Fruit fly (Drosophila melanogaster): ENCODE results near the gene mRpL38.

mRpL38 gene

DNA sequence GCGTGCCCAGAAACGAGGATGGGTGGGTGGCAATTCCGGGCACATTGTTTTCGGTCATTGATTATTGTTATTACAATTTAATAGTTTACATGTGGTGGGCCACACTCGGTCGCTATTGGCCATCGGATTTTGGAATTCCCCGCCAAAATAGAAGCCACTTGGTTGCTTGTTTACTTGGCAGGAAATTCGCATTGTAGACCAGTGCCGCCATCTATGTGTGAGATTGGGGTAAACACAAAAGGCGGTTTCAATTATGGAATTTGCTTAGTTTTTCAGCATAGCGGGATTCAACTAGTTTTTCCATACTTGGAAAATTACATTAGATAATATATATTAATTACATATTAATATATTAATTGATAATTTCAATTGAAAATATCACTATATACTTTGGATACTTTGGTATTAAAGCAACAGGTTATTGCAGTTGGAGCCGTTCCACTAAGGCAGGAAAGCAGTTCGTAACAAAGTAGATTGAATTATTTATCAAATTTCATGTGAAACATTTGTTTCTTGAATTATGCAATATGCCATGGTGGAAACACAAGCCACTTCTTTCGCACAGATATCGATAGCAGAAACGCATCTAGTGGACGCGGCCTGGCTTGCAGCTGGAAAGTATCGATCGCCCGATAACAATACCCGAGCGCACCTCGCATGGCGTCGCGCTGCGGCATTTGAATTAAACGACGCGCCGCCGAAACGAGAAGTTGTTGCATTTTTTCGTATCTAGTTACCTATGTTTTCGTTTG lies 21.1 kb downstream of the mRpL38 start, which contains the start of gene mud:
Gene mud, plus strand, starts transcription at position 698 of the 752 bp plus-strand sequence.
- no peak for TF ChIP-seq CG17801 (GFP tag; optimal IDR thresholded peaks at IDR 0.05; ENCODE audit: partially characterized antibody)

DNA sequence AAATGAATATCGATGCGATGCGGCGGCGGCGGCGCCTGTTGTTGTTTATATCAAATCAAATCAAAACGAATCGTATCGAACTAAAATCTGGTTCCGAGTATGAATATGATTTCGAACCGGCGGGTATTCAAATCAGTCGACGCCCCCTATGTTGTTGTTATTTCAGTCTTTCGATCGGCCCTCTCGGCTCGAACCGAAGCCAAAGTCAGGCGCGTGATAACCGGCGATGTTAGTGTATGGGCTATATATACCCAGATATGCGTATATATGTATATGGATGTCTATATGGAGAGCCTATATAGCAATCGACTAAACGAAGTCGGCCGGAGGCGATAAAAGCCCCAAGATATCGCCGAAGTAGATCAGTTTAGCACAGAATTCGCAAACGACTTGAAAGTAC lies 34.8 kb downstream of the mRpL38 start, which contains the start of the genes CG46317 and Tat:
Gene CG46317, plus strand, starts transcription at position 361 of the 400 bp plus-strand sequence.
Gene Tat, plus strand, starts transcription at position 361 of the 400 bp plus-strand sequence.
- no peak for TF ChIP-seq CG17801 (GFP tag; optimal IDR thresholded peaks at IDR 0.05; ENCODE audit: partially characterized antibody)

dm6 chrX:14265149-14265548 lies 39.1 kb downstream of the mRpL38 start:
- no peak for TF ChIP-seq CG17801 (GFP tag; optimal IDR thresholded peaks at IDR 0.05; ENCODE audit: partially characterized antibody)

DNA sequence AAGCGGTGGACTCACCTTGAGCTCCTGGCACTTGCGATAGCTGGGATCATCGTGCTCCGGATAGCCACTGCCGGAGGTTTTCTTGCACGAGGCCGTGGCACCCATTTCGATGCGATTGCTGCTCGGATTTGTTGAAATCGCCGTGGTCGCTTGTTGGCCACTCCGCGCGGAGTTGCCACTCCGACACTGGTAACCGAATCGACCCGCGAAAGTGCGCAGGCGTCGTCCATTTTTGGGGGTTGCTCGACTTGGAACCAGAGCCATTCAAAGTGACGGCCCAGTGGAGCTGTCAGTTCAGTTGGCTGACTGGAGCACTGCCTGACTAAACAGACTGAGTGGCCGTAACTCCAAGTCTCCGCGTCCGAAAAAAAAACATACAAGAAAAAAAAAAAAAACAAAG lies 40.0 kb downstream of the mRpL38 start, which contains the start of the genes CG13404 and na:
Gene CG13404, minus strand, starts transcription at position 176 of the 400 bp plus-strand sequence.
Gene na, plus strand, starts transcription at position 293 of the 400 bp plus-strand sequence.
- TF ChIP-seq CG17801 (GFP tag; optimal IDR thresholded peaks at IDR 0.05; ENCODE audit: partially characterized antibody) = no peak

DNA sequence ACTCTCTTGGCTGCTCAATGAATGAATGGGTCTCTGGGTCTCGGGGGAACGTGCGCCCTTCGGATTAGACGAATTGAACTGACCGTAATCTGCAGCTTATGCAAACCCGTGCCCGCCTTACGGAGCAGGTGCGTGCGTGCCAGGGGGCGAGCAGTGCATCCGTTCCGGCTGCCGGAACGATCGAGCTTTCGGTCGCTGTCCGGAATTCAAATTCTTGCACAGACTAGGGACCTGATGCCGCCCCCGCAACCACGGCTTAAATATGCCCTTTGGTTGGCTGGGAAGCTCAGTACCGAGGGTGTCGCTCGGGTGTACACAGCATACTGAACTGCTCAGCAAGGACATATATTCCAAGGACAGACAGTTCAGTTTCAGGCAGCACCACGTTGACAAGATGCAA lies 51.3 kb downstream of the mRpL38 start, which contains the start of gene Muc12Ea:
Gene Muc12Ea, plus strand, starts transcription at position 301 of the 400 bp plus-strand sequence.
- no peak for TF ChIP-seq CG17801 (GFP tag; optimal IDR thresholded peaks at IDR 0.05; ENCODE audit: partially characterized antibody)
